Fruit fly (Drosophila melanogaster) whole organism, embryonic: ENCODE results near the gene Pgls.

Experiments used
- Aef1 ChIP-seq: fragments of 200-800 bp; sonication (Bioruptor generic); IDR thresholded peaks from 3 replicates; pipeline ENCODE4 v1.3.6; 2022; ENCODE audit warnings: missing biosample characterization, missing genetic modification characterization
- Atf3 ChIP-seq: fragments of 200-800 bp; sonication (Bioruptor generic); optimal IDR thresholded peaks from 3 replicates; lab custom pipeline; 2016; ENCODE audit warnings: missing biosample characterization, missing genetic modification characterization
- CG42726 ChIP-seq: fragments of 200-800 bp; sonication (Bioruptor generic); IDR thresholded peaks from 2 replicates; pipeline ENCODE4 v1.3.6; 2022; ENCODE audit warnings: missing biosample characterization, missing genetic modification characterization; ENCODE audit not compliant: partially characterized antibody
- CG7745 ChIP-seq: fragments of 200-800 bp; sonication (Bioruptor generic); optimal IDR thresholded peaks from 2 replicates; lab custom pipeline; 2018; ENCODE audit warnings: missing biosample characterization, mild to moderate bottlenecking, missing genetic modification characterization, moderate library complexity
- CG8089 ChIP-seq: fragments of 200-800 bp; sonication (Bioruptor generic); optimal IDR thresholded peaks from 3 replicates; lab custom pipeline; 2016; ENCODE audit warnings: missing biosample characterization, missing genetic modification characterization
- CG8765 ChIP-seq: fragments of 200-800 bp; sonication (Bioruptor generic); IDR thresholded peaks from 2 replicates; pipeline ENCODE4 v1.3.6; 2022; ENCODE audit warnings: missing biosample characterization, missing genetic modification characterization
- Hr51 ChIP-seq, 2 experiments: fragments of 200-800 bp; sonication (Bioruptor generic); optimal IDR thresholded peaks; 2 replicates in 1 of 2; 3 replicates in 1 of 2; lab custom pipeline; 2016 to 2018; ENCODE audit warnings: missing biosample characterization in 2 of 2, missing genetic modification characterization in 2 of 2, mild to moderate bottlenecking in 1 of 2, moderate library complexity in 1 of 2
- Ravus ChIP-seq: fragments of 200-800 bp; sonication (Bioruptor generic); IDR thresholded peaks from 2 replicates; pipeline ENCODE4 v1.3.6; 2022; ENCODE audit warnings: missing biosample characterization, missing genetic modification characterization
- ap ChIP-seq: fragments of 200-800 bp; sonication (Bioruptor generic); IDR thresholded peaks from 2 replicates; pipeline ENCODE4 v1.3.6; 2022; ENCODE audit warnings: missing biosample characterization, missing genetic modification characterization
- bowl ChIP-seq: fragments of 200-800 bp; sonication (Bioruptor generic); IDR thresholded peaks from 2 replicates; pipeline ENCODE4 v1.3.6; 2022; ENCODE audit warnings: missing biosample characterization, missing genetic modification characterization
- btn ChIP-seq: fragments of 200-800 bp; sonication (Bioruptor generic); optimal IDR thresholded peaks from 2 replicates; lab custom pipeline; 2016; ENCODE audit warnings: missing biosample characterization, missing genetic modification characterization
- hth ChIP-seq: fragments of >200 bp; optimal IDR thresholded peaks from 2 replicates; lab custom pipeline; 2017; ENCODE audit warnings: inconsistent platforms
- psq ChIP-seq: fragments of 200-800 bp; sonication (Bioruptor generic); optimal IDR thresholded peaks from 2 replicates; lab custom pipeline; 2017; ENCODE audit warnings: missing biosample characterization, missing genetic modification characterization
- sc ChIP-seq, 3 experiments: fragments of >200 bp in 2 of 3; fragments of 200-800 bp in 1 of 3; sonication (Bioruptor generic) in 1 of 3; optimal IDR thresholded peaks; 2 replicates in 2 of 3; 3 replicates in 1 of 3; lab custom pipeline; 2017; ENCODE audit warnings: mild to moderate bottlenecking in 1 of 3, missing biosample characterization in 1 of 3, missing genetic modification characterization in 1 of 3, missing genetic modification reagents in 1 of 3

dm6 chrX:10889955-10890617 lies 42.8 kb downstream of the Pgls start:
- TF ChIP-seq btn (GFP tag; lab: Kevin White, UChicago) (no peak), hth (lab: Kevin White, UChicago) (no peak), ap (GFP tag; lab: Robert Waterston, UW) (no peak), CG42726 (no peak), Hr51 (GFP tag; optimal IDR thresholded peaks at IDR 0.05; lab: Kevin White, UChicago) (no peak), CG7745 (tag; lab: Kevin White, UChicago) (no peak), CG8765 (no peak), sc (optimal IDR thresholded peaks at IDR 0.05; lab: Kevin White, UChicago) (no peak), sc (GFP tag; optimal IDR thresholded peaks at IDR 0.05; lab: Kevin White, UChicago) (no peak), CG8089 (no peak), bowl (GFP tag; lab: Robert Waterston, UW) (no peak), Ravus (GFP tag; lab: Robert Waterston, UW) (no peak), Atf3 (GFP tag; lab: Kevin White, UChicago) (no peak), Aef1 (GFP tag; lab: Robert Waterston, UW) (no peak), psq (GFP tag; lab: Kevin White, UChicago) (no peak)
